Fruit fly (Drosophila melanogaster) whole organism, pupa: ENCODE measurements around the gene Sirt2.

Experiments
- CG13204 ChIP-seq: fragments of 200-800 bp; sonication (Bioruptor generic); optimal IDR thresholded peaks from 2 replicates; lab custom pipeline; 2018; ENCODE audit warnings: missing biosample characterization, mild to moderate bottlenecking, missing genetic modification characterization, moderate library complexity
- CG17806 ChIP-seq: fragments of 200-800 bp; sonication (Bioruptor generic); optimal IDR thresholded peaks from 2 replicates; lab custom pipeline; 2018; ENCODE audit warnings: missing biosample characterization, mild to moderate bottlenecking, missing genetic modification characterization, moderate library complexity
- CG32121 ChIP-seq: fragments of 200-800 bp; sonication (Bioruptor generic); IDR thresholded peaks from 2 replicates; pipeline ENCODE4 v1.3.6; 2022; ENCODE audit warnings: missing biosample characterization, missing genetic modification characterization
- CG4496 ChIP-seq: fragments of 200-800 bp; sonication (Bioruptor generic); IDR thresholded peaks from 3 replicates; pipeline ENCODE4 v1.3.6; 2022; ENCODE audit warnings: missing biosample characterization, missing genetic modification characterization
- CG8159 ChIP-seq: fragments of 200-800 bp; sonication (Bioruptor generic); optimal IDR thresholded peaks from 3 replicates; lab custom pipeline; 2018; ENCODE audit warnings: missing biosample characterization, mild to moderate bottlenecking, missing genetic modification characterization, moderate library complexity
- CG8301 ChIP-seq: fragments of 200-800 bp; sonication (Bioruptor generic); optimal IDR thresholded peaks from 2 replicates; lab custom pipeline; 2018; ENCODE audit warnings: missing biosample characterization, mild to moderate bottlenecking, missing genetic modification characterization
- CG9948 ChIP-seq: fragments of 200-800 bp; sonication (Bioruptor generic); optimal IDR thresholded peaks from 2 replicates; lab custom pipeline; 2018; ENCODE audit warnings: missing biosample characterization, mild to moderate bottlenecking, missing genetic modification characterization, moderate library complexity
- D1 ChIP-seq: fragments of 200-800 bp; sonication (Bioruptor generic); optimal IDR thresholded peaks from 2 replicates; lab custom pipeline; 2018; ENCODE audit warnings: missing biosample characterization, mild to moderate bottlenecking, missing genetic modification characterization, moderate library complexity
- Ets98B ChIP-seq: fragments of 200-800 bp; sonication (Bioruptor generic); IDR thresholded peaks from 2 replicates; pipeline ENCODE4 v1.3.6; 2022; ENCODE audit warnings: missing biosample characterization, missing genetic modification characterization
- Pif1A ChIP-seq: fragments of 200-800 bp; sonication (Bioruptor generic); optimal IDR thresholded peaks from 3 replicates; lab custom pipeline; 2016; ENCODE audit warnings: missing biosample characterization, missing genetic modification characterization
- rn ChIP-seq: fragments of 200-800 bp; sonication (Bioruptor generic); IDR thresholded peaks from 2 replicates; pipeline ENCODE4 v1.3.6; 2022; ENCODE audit warnings: missing biosample characterization, missing genetic modification characterization

dm6 chr3R:20291594-20291993 is 36.7 kb upstream of the Sirt2 start:
- TF ChIP-seq CG17806 (tag; lab: Kevin White, UChicago) (peak; percentile 31), CG8159 (tag; lab: Kevin White, UChicago) (peak; percentile 64), D1 (tag; lab: Kevin White, UChicago) (no peak), Pif1A (GFP tag; lab: Kevin White, UChicago) (no peak), CG9948 (tag; lab: Kevin White, UChicago) (peak; percentile 44), CG13204 (no peak), CG8301 (tag; lab: Kevin White, UChicago) (no peak), CG32121 (no peak), CG4496 (GFP tag; lab: Robert Waterston, UW) (no peak), rn (GFP tag; lab: Robert Waterston, UW) (no peak), Ets98B (GFP tag; lab: Robert Waterston, UW) (no peak)
